Fruit fly (Drosophila melanogaster) whole organism, embryonic: ENCODE measurements around the gene fz.

ENCODE experiments used
- Adf1 ChIP-seq: fragments of 200-800 bp; sonication (Bioruptor generic); IDR thresholded peaks from 2 replicates; pipeline ENCODE4 v1.3.6; 2022; ENCODE audit warnings: missing biosample characterization, missing genetic modification characterization
- CG10321 ChIP-seq: fragments of 200-800 bp; sonication (Bioruptor generic); IDR thresholded peaks from 2 replicates; pipeline ENCODE4 v1.3.6; 2022; ENCODE audit warnings: missing biosample characterization, missing genetic modification characterization
- CG10654 ChIP-seq: fragments of 200-800 bp; sonication (Bioruptor generic); optimal IDR thresholded peaks from 2 replicates; lab custom pipeline; 2016; ENCODE audit warnings: missing biosample characterization, missing genetic modification characterization
- CG12236 ChIP-seq: fragments of 200-800 bp; sonication (Bioruptor generic); optimal IDR thresholded peaks from 2 replicates; lab custom pipeline; 2016; ENCODE audit warnings: missing biosample characterization, missing genetic modification characterization
- CG1233 ChIP-seq: fragments of 200-800 bp; sonication (Bioruptor generic); optimal IDR thresholded peaks from 4 replicates; lab custom pipeline; 2018; ENCODE audit warnings: missing biosample characterization, mild to moderate bottlenecking, missing genetic modification characterization
- CG13296 ChIP-seq: fragments of 200-800 bp; sonication (Bioruptor generic); optimal IDR thresholded peaks from 3 replicates; lab custom pipeline; 2018; ENCODE audit warnings: missing biosample characterization, mild to moderate bottlenecking, missing genetic modification characterization
- CG13894 ChIP-seq: fragments of 200-800 bp; sonication (Bioruptor generic); optimal IDR thresholded peaks from 3 replicates; lab custom pipeline; 2018; ENCODE audit warnings: missing biosample characterization, mild to moderate bottlenecking, missing genetic modification characterization, moderate library complexity
- CG15011 ChIP-seq: fragments of 200-800 bp; sonication (Bioruptor generic); optimal IDR thresholded peaks from 3 replicates; lab custom pipeline; 2018; ENCODE audit warnings: missing biosample characterization, mild to moderate bottlenecking, missing genetic modification characterization
- CG15601 ChIP-seq: fragments of 200-800 bp; sonication (Bioruptor generic); optimal IDR thresholded peaks from 3 replicates; lab custom pipeline; 2019; ENCODE audit warnings: missing biosample characterization, mild to moderate bottlenecking, missing genetic modification characterization, moderate library complexity
- CG17328 ChIP-seq: fragments of 200-800 bp; sonication (Bioruptor generic); IDR thresholded peaks from 2 replicates; pipeline ENCODE4 v1.3.6; 2022; ENCODE audit warnings: missing biosample characterization, missing genetic modification characterization
- CG17359 ChIP-seq: fragments of 200-800 bp; sonication (Bioruptor generic); optimal IDR thresholded peaks from 3 replicates; lab custom pipeline; 2018; ENCODE audit warnings: missing biosample characterization, mild to moderate bottlenecking, missing genetic modification characterization, moderate library complexity
- CG18619 ChIP-seq: fragments of 200-800 bp; sonication (Bioruptor generic); optimal IDR thresholded peaks from 3 replicates; lab custom pipeline; 2017; ENCODE audit warnings: missing biosample characterization, mild to moderate bottlenecking, missing genetic modification characterization
- CG31365 ChIP-seq: fragments of 200-800 bp; sonication (Bioruptor generic); optimal IDR thresholded peaks from 2 replicates; lab custom pipeline; 2018; ENCODE audit warnings: missing biosample characterization, mild to moderate bottlenecking, missing genetic modification characterization
- CG4404 ChIP-seq: fragments of 200-800 bp; sonication (Bioruptor generic); IDR thresholded peaks from 2 replicates; pipeline ENCODE4 v1.3.6; 2022; ENCODE audit warnings: missing biosample characterization, missing genetic modification characterization
- CG4707 ChIP-seq: fragments of 200-800 bp; sonication (Bioruptor generic); optimal IDR thresholded peaks from 2 replicates; lab custom pipeline; 2018; ENCODE audit warnings: missing biosample characterization, mild to moderate bottlenecking, missing genetic modification characterization, moderate library complexity
- CG4730 ChIP-seq: fragments of 200-800 bp; sonication (Bioruptor generic); IDR thresholded peaks from 2 replicates; pipeline ENCODE4 v1.3.6; 2022; ENCODE audit warnings: missing biosample characterization, missing genetic modification characterization
- CG6689 ChIP-seq: fragments of 200-800 bp; sonication (Bioruptor generic); IDR thresholded peaks from 2 replicates; pipeline ENCODE4 v1.3.6; 2022; ENCODE audit warnings: missing biosample characterization, missing genetic modification characterization
- CG8924 ChIP-seq: fragments of 200-800 bp; optimal IDR thresholded peaks from 3 replicates; lab custom pipeline; 2019; ENCODE audit warnings: missing biosample characterization, mild to moderate bottlenecking, missing genetic modification characterization, moderate library complexity
- CG8944 ChIP-seq: fragments of 200-800 bp; sonication (Bioruptor generic); optimal IDR thresholded peaks from 3 replicates; lab custom pipeline; 2016; ENCODE audit warnings: missing biosample characterization, missing genetic modification characterization
- CG9215 ChIP-seq: fragments of 200-800 bp; sonication (Bioruptor generic); IDR thresholded peaks from 2 replicates; pipeline ENCODE4 v1.3.6; 2022; ENCODE audit warnings: missing biosample characterization, missing genetic modification characterization
- CG9437 ChIP-seq: fragments of 200-800 bp; sonication (Bioruptor generic); optimal IDR thresholded peaks from 2 replicates; lab custom pipeline; 2018; ENCODE audit warnings: missing biosample characterization, mild to moderate bottlenecking, missing genetic modification characterization
- CG9817 ChIP-seq: fragments of 200-800 bp; sonication (Bioruptor generic); optimal IDR thresholded peaks from 2 replicates; lab custom pipeline; 2018; ENCODE audit warnings: missing biosample characterization, mild to moderate bottlenecking, missing genetic modification characterization, moderate library complexity
- CG9932 ChIP-seq: fragments of 200-800 bp; sonication (Bioruptor generic); IDR thresholded peaks from 2 replicates; pipeline ENCODE4 v1.3.6; 2022; ENCODE audit warnings: missing biosample characterization, missing genetic modification characterization
- Hr3 ChIP-seq: fragments of 200-800 bp; sonication (Bioruptor generic); optimal IDR thresholded peaks from 3 replicates; lab custom pipeline; 2016; ENCODE audit warnings: missing biosample characterization, missing genetic modification characterization
- Hr51 ChIP-seq, 2 experiments: fragments of 200-800 bp; sonication (Bioruptor generic); optimal IDR thresholded peaks; 2 replicates in 1 of 2; 3 replicates in 1 of 2; lab custom pipeline; 2016 to 2018; ENCODE audit warnings: missing biosample characterization in 2 of 2, missing genetic modification characterization in 2 of 2, mild to moderate bottlenecking in 1 of 2, moderate library complexity in 1 of 2
- Oaz ChIP-seq: fragments of 200-800 bp; sonication (Bioruptor generic); IDR thresholded peaks from 2 replicates; pipeline ENCODE4 v1.3.6; 2022; ENCODE audit warnings: missing biosample characterization, missing genetic modification characterization
- Usf ChIP-seq: fragments of 200-800 bp; sonication (Bioruptor generic); optimal IDR thresholded peaks from 2 replicates; lab custom pipeline; 2017; ENCODE audit warnings: missing genotype, missing biosample characterization, missing genetic modification characterization
- Xbp1 ChIP-seq: fragments of 200-800 bp; sonication (Bioruptor generic); optimal IDR thresholded peaks from 3 replicates; lab custom pipeline; 2016; ENCODE audit warnings: missing biosample characterization, mild to moderate bottlenecking, missing genetic modification characterization
- ap ChIP-seq: fragments of 200-800 bp; sonication (Bioruptor generic); IDR thresholded peaks from 2 replicates; pipeline ENCODE4 v1.3.6; 2022; ENCODE audit warnings: missing biosample characterization, missing genetic modification characterization
- bsh ChIP-seq, 2 experiments: fragments of 200-800 bp; sonication (Bioruptor generic); optimal IDR thresholded peaks; 2 replicates each; lab custom pipeline; 2017 to 2018; ENCODE audit warnings: mild to moderate bottlenecking in 2 of 2, missing biosample characterization in 2 of 2, missing genetic modification characterization in 2 of 2, moderate library complexity in 1 of 2
- cwo ChIP-seq: fragments of 200-800 bp; sonication (Bioruptor generic); optimal IDR thresholded peaks from 3 replicates; lab custom pipeline; 2017; ENCODE audit warnings: missing biosample characterization, missing genetic modification characterization, mild to moderate bottlenecking, moderate library complexity, missing genetic modification reagents
- dysf ChIP-seq: fragments of 200-800 bp; sonication (Bioruptor generic); IDR thresholded peaks from 3 replicates; pipeline ENCODE4 v1.3.6; 2022; ENCODE audit warnings: missing biosample characterization, missing genetic modification characterization
- gem ChIP-seq: fragments of 200-800 bp; sonication (Bioruptor generic); optimal IDR thresholded peaks from 2 replicates; lab custom pipeline; 2019; ENCODE audit warnings: missing biosample characterization, mild to moderate bottlenecking, missing genetic modification characterization, moderate library complexity
- hbn ChIP-seq: fragments of 200-800 bp; sonication (Bioruptor generic); IDR thresholded peaks from 2 replicates; pipeline ENCODE4 v1.3.6; 2022; ENCODE audit warnings: missing biosample characterization, missing genetic modification characterization; ENCODE audit not compliant: partially characterized antibody
- kah ChIP-seq: fragments of 200-800 bp; sonication (Bioruptor generic); optimal IDR thresholded peaks from 2 replicates; lab custom pipeline; 2018; ENCODE audit warnings: missing biosample characterization, mild to moderate bottlenecking, missing genetic modification characterization
- lbe ChIP-seq: fragments of 200-800 bp; sonication (Bioruptor generic); optimal IDR thresholded peaks from 2 replicates; lab custom pipeline; 2016; ENCODE audit warnings: missing biosample characterization, mild to moderate bottlenecking, missing genetic modification characterization
- mld ChIP-seq: fragments of 200-800 bp; sonication (Bioruptor generic); IDR thresholded peaks from 3 replicates; pipeline ENCODE4 v1.3.6; 2022; ENCODE audit warnings: missing biosample characterization, missing genetic modification characterization; ENCODE audit not compliant: partially characterized antibody
- nerfin-2 ChIP-seq: fragments of 200-800 bp; sonication (Bioruptor generic); IDR thresholded peaks from 2 replicates; pipeline ENCODE4 v1.3.6; 2022; ENCODE audit warnings: missing biosample characterization, missing genetic modification characterization; ENCODE audit not compliant: partially characterized antibody
- peb ChIP-seq: fragments of 200-800 bp; sonication (Bioruptor generic); IDR thresholded peaks from 2 replicates; pipeline ENCODE4 v1.3.6; 2022; ENCODE audit warnings: missing biosample characterization, missing genetic modification characterization
- repo ChIP-seq: fragments of 200-800 bp; sonication (Bioruptor generic); optimal IDR thresholded peaks from 2 replicates; lab custom pipeline; 2016; ENCODE audit warnings: missing biosample characterization, missing genetic modification characterization
- row ChIP-seq: fragments of 200-800 bp; sonication (Bioruptor generic); IDR thresholded peaks from 3 replicates; pipeline ENCODE4 v1.3.6; 2022; ENCODE audit warnings: missing biosample characterization, missing genetic modification characterization
- sisA ChIP-seq: fragments of 200-800 bp; sonication (Bioruptor generic); IDR thresholded peaks from 2 replicates; pipeline ENCODE4 v1.3.6; 2022; ENCODE audit warnings: missing biosample characterization, missing genetic modification characterization
- sqz ChIP-seq: fragments of 200-800 bp; sonication (Bioruptor generic); optimal IDR thresholded peaks from 3 replicates; lab custom pipeline; 2018; ENCODE audit warnings: missing biosample characterization, mild to moderate bottlenecking, missing genetic modification characterization
- tll ChIP-seq, 2 experiments: fragments of 200-800 bp in 1 of 2; fragments of >200 bp in 1 of 2; sonication (Bioruptor generic) in 1 of 2; optimal IDR thresholded peaks; 2 replicates each; lab custom pipeline; 2017 to 2019; ENCODE audit warnings: missing biosample characterization in 2 of 2, missing genetic modification characterization in 2 of 2, mild to moderate bottlenecking in 1 of 2, moderate library complexity in 1 of 2
- ttk ChIP-seq: fragments of 200-800 bp; sonication (Bioruptor generic); IDR thresholded peaks from 2 replicates; pipeline ENCODE4 v2.1.2; 2022; ENCODE audit warnings: missing biosample characterization, missing genetic modification characterization
- twi ChIP-seq: fragments of 200-800 bp; optimal IDR thresholded peaks from 2 replicates; lab custom pipeline; 2019; ENCODE audit warnings: missing biosample characterization, mild to moderate bottlenecking, missing genetic modification characterization, moderate library complexity
- vfl ChIP-seq: fragments of 200-800 bp; sonication (Bioruptor generic); optimal IDR thresholded peaks from 2 replicates; lab custom pipeline; 2016; ENCODE audit warnings: missing biosample characterization, missing genetic modification characterization
- vvl ChIP-seq: fragments of 200-800 bp; sonication (Bioruptor generic); IDR thresholded peaks from 2 replicates; pipeline ENCODE4 v1.3.6; 2022; ENCODE audit warnings: missing biosample characterization, missing genetic modification characterization

fz gene

dm6 chr3L:14343344-14343972 is 69.3 kb downstream of the fz start (continued):
- TF ChIP-seq repo (GFP tag; lab: Kevin White, UChicago) (no peak), CG17359 (peak; percentile 32), CG1233 (no peak), CG13894 (tag; lab: Kevin White, UChicago) (no peak)

dm6 chr3L:14346546-14346945 is 72.4 kb downstream of the fz start:
- TF ChIP-seq Usf = no peak
- TF ChIP-seq nerfin-2 = no peak
- no peak for TF ChIP-seq twi (tag; lab: Kevin White, UChicago)
- TF ChIP-seq CG4730 (GFP tag; lab: Robert Waterston, UW) = no peak
- no peak for TF ChIP-seq row
- no peak for TF ChIP-seq CG6689 (GFP tag; lab: Robert Waterston, UW)
- TF ChIP-seq CG9437 = no peak
- TF ChIP-seq hbn (GFP tag; lab: Robert Waterston, UW) = no peak
- TF ChIP-seq CG9817 (tag; lab: Kevin White, UChicago) = no peak
- no peak for TF ChIP-seq Xbp1 (GFP tag; lab: Kevin White, UChicago)
- no peak for TF ChIP-seq Hr3 (GFP tag; lab: Kevin White, UChicago)
- TF ChIP-seq CG4404 = no peak
- no peak for TF ChIP-seq CG10654 (GFP tag; lab: Kevin White, UChicago)

dm6 chr3L:14350218-14350617 is 76.1 kb downstream of the fz start:
- TF ChIP-seq sqz (GFP tag; lab: Kevin White, UChicago) (no peak), kah (GFP tag; lab: Kevin White, UChicago) (no peak), tll (GFP tag; optimal IDR thresholded peaks at IDR 0.05; lab: Kevin White, UChicago) (no peak), CG15011 (GFP tag; lab: Kevin White, UChicago) (no peak), CG10321 (GFP tag; lab: Robert Waterston, UW) (no peak), cwo (GFP tag; lab: Kevin White, UChicago) (no peak), peb (no peak), sisA (GFP tag; lab: Robert Waterston, UW) (no peak), CG13296 (GFP tag; lab: Kevin White, UChicago) (no peak), dysf (GFP tag; lab: Robert Waterston, UW) (0 out of 3 replicates have a peak, but pooled peaks have one; percentile 8), lbe (GFP tag; lab: Kevin White, UChicago) (peak; percentile 11), bsh (GFP tag; optimal IDR thresholded peaks at IDR 0.05; lab: Kevin White, UChicago) (peak in 1 of 2 experiments; percentile 18), vfl (no peak), CG12236 (no peak), CG4707 (GFP tag; lab: Kevin White, UChicago) (no peak), CG8944 (GFP tag; lab: Kevin White, UChicago) (no peak), CG8924 (tag; lab: Kevin White, UChicago) (no peak), ttk (GFP tag; lab: Robert Waterston, UW) (no peak), CG9932 (GFP tag; lab: Robert Waterston, UW) (no peak), mld (GFP tag; lab: Robert Waterston, UW) (no peak), vvl (GFP tag; lab: Robert Waterston, UW) (0 out of 2 replicates have a peak, but pooled peaks have one; percentile 8), CG13894 (tag; lab: Kevin White, UChicago) (no peak), CG17328 (peak; percentile 4; the same call in 1 of the 2 replicates), CG18619 (GFP tag; lab: Kevin White, UChicago) (no peak), ap (GFP tag; lab: Robert Waterston, UW) (no peak), CG15601 (tag; lab: Kevin White, UChicago) (no peak), Adf1 (no peak), Hr51 (GFP tag; optimal IDR thresholded peaks at IDR 0.05; lab: Kevin White, UChicago) (peak in 1 of 2 experiments; percentile 3), CG9215 (GFP tag; lab: Robert Waterston, UW) (no peak), CG31365 (tag; lab: Kevin White, UChicago) (no peak), Oaz (no peak), gem (peak; percentile 14)
